Fruit fly (Drosophila melanogaster): ENCODE data around the gene RpL28.

The RpL28 gene

DNA sequence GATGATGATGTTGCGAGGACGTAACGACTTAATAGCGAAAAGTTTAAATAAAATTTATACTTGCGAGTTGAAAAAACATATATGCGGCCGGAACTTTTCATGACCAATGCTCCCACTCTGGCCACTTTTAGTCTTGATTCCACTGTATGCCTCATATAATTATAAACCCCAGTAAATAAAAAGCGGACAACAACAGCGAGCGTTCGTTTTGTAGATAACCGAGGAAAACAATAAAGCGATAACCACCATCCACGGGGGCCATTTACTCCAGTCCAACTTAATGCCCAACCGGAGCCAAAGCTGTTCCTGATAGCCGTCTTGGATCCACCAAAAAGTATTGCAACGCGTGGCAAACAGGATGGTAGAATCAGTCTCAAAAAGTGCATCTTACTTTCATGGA, 13.6 kb upstream of the RpL28 start:
- TF ChIP-seq CrebA (GFP tag; optimal IDR thresholded peaks at IDR 0.05; ENCODE audit: borderline replicate concordance) (no peak), woc (GFP tag; optimal IDR thresholded peaks at IDR 0.05) (no peak), Rel (GFP tag; optimal IDR thresholded peaks at IDR 0.05) (no peak), Rel (tag; optimal IDR thresholded peaks at IDR 0.05) (no peak), jim (GFP tag; optimal IDR thresholded peaks at IDR 0.05) (no peak), Dfd (GFP tag; optimal IDR thresholded peaks at IDR 0.05) (no peak), Vsx2 (GFP tag; optimal IDR thresholded peaks at IDR 0.05; ENCODE audit: partially characterized antibody) (no peak), Dif (GFP tag; optimal IDR thresholded peaks at IDR 0.05; ENCODE audit: partially characterized antibody) (no peak), OdsH (GFP tag; optimal IDR thresholded peaks at IDR 0.05) (no peak), sage (GFP tag; optimal IDR thresholded peaks at IDR 0.05) (no peak), lola (GFP tag; optimal IDR thresholded peaks at IDR 0.05) (no peak), Hr78 (GFP tag; optimal IDR thresholded peaks at IDR 0.05) (no peak), HLH106 (tag; optimal IDR thresholded peaks at IDR 0.05) (no peak)

DNA sequence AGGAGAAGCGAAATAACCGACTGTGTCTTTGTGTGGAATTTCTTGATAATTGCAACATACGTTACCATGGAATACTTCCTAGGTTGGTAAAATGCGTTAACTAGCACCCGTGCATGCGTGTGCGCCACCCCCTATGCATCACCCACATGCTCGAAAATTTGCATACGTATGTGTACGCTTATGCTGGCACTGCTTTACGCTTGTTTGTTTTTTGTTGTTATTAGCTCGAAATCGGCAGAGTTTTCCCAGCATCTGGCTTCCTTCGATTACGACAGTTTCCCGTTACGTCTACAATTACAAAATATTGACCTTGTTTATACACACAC, 3.7 kb upstream of the RpL28 start:
- TF ChIP-seq fru (GFP tag; optimal IDR thresholded peaks at IDR 0.05) (no peak), N (GFP tag; optimal IDR thresholded peaks at IDR 0.05) (peak; percentile 42)

DNA sequence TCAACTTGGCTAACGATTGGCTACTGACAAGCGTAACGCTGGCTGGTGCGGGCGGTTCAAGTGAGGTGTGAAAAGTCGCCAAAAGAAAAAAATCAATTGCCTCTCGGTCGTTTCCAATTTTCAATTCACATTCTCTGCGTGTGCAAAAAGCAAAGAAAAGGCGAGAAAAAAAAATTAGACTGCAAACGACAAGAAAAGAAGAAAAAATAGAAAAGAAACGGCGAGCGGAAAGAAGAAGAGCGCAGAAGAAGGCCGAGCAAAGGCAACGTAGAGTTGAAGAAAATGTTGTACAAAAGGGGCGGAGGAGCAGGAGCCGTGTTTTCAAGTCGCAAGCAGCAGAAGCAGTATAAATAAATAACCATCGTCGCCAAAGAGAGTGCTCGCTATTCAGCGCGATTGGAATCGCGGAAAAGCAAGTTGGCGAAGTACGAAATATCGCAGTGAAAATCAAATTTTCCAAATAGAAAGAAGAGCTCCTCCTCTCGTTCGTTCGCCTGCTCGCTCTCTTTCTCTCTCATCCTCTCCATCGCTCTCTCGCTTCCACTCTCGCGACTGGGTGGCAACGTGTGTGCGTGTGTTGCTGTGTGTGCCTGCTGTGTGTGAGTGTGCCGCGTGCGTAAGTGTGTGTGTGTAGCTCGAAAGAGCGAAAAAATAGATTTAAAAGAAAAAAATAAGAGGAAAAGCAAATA, 3.2 kb upstream of the RpL28 start:
- no peak for TF ChIP-seq fru (GFP tag; optimal IDR thresholded peaks at IDR 0.05)
- TF ChIP-seq Sp1 (GFP tag; optimal IDR thresholded peaks at IDR 0.05), result peak; percentile 20
- TF ChIP-seq jim (GFP tag; optimal IDR thresholded peaks at IDR 0.05), result no peak
- peak; percentile 35 for TF ChIP-seq br (GFP tag; optimal IDR thresholded peaks at IDR 0.05)
- TF ChIP-seq psq (GFP tag; optimal IDR thresholded peaks at IDR 0.05), result peak; percentile 66
- TF ChIP-seq tai (GFP tag; optimal IDR thresholded peaks at IDR 0.05), result no peak
- peak; percentile 83 for TF ChIP-seq lola (GFP tag; optimal IDR thresholded peaks at IDR 0.05)
- TF ChIP-seq Dif (GFP tag; optimal IDR thresholded peaks at IDR 0.05; ENCODE audit: partially characterized antibody), result peak; percentile 99
- no peak for TF ChIP-seq OdsH (GFP tag; optimal IDR thresholded peaks at IDR 0.05)
- no peak for TF ChIP-seq Rel (GFP tag; optimal IDR thresholded peaks at IDR 0.05)
- no peak for TF ChIP-seq Rel (tag; optimal IDR thresholded peaks at IDR 0.05)
- TF ChIP-seq Jra (GFP tag; optimal IDR thresholded peaks at IDR 0.05), result no peak
- TF ChIP-seq dl (GFP tag; optimal IDR thresholded peaks at IDR 0.05; ENCODE audit: insufficient read depth in 1 of 2, partially characterized antibody in 2 of 2), result peak in 1 of 2 experiments; percentile 92
- TF ChIP-seq CG32264 (GFP tag; optimal IDR thresholded peaks at IDR 0.05), result no peak
- TF ChIP-seq Dfd (GFP tag; optimal IDR thresholded peaks at IDR 0.05), result no peak

DNA sequence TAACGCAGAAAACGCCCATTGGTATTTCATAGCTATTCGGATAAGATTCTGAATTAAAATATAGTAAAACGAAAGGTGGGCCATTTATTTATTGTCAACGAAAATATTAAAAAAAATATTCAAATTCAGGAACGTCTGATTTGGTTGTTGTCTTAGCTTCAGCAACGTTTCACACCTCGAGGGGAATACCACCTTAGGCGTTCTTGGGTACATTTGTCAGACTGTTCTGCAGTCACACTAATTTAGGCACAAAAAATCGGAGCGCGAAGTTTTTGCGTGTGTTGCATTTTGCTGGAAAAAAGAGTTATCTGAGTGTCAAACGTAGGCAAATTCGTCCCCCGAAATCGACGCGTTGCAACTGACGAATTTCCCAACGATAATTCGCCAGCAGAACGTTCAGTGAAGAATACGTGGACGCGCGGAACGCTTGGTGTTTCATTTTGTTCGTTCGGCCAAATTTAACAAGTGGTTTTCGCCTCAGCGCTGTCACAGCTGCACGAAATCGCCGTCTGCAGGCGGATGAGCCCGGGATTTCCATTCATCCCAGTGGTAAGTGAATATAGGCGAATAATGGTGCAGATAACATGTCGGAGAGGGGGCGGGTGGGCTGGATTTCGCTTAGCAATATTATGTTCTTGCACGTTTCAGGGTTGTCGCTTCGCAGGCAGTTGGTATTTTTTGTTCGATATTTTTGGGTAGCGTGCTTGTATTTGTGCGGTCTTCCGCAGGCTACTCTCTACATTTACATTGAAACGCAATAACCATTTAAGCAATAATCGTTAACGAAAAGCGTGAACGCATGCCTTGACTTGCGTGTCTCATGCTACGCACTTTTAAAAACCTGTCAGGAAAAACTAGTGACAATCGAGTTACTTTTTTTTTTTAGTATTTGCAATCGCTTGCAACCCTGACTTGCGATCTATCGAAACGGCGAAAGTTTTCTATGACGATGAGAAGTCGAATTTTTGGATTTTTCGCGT, 2.3 kb upstream of the RpL28 start, which contains the start of gene Larp4B:
TSS of gene Larp4B (plus strand) at position 99 of the 980 bp plus-strand sequence.
- peak; percentile 6 for TF ChIP-seq Sp1 (GFP tag; optimal IDR thresholded peaks at IDR 0.05)
- TF ChIP-seq foxo (GFP tag; optimal IDR thresholded peaks at IDR 0.05), result peak in 1 of 2 experiments; percentile 17
- TF ChIP-seq rgr (GFP tag; optimal IDR thresholded peaks at IDR 0.05), result peak; percentile 36
- TF ChIP-seq h (GFP tag; optimal IDR thresholded peaks at IDR 0.05), result peak; percentile 13
- no peak for TF ChIP-seq Rel (GFP tag; optimal IDR thresholded peaks at IDR 0.05)
- peak; percentile 97 for TF ChIP-seq Rel (tag; optimal IDR thresholded peaks at IDR 0.05)
- TF ChIP-seq Jra (GFP tag; optimal IDR thresholded peaks at IDR 0.05), result peak; percentile 27
- no peak for TF ChIP-seq CG32264 (GFP tag; optimal IDR thresholded peaks at IDR 0.05)
- TF ChIP-seq Hr83 (GFP tag; optimal IDR thresholded peaks at IDR 0.05; ENCODE audit: poor library complexity, severe bottlenecking), result no peak

DNA sequence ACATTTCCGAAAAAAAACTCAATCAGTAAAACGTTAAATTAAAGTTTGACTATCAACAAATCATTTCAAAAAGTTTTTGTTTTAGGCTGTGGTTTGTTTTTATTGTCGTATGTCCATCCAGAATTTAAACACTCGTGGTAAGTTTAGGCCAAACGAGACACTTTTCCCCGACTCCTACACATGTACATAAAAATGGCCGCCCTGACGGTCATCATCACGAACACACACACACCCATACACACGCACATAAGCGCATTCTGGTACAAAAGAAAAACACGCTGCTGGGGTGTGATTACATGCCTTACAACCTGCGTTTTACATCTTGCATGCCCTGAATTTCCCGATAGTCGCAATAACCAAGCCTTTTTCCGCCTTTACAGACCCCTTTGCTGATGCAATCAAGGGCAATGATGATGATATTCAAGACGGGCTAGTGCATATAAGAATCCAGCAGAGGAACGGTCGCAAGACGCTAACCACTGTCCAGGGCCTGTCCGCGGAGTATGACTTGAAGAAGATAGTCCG, 692 bp upstream of the RpL28 start:
- TF ChIP-seq rgr (GFP tag; optimal IDR thresholded peaks at IDR 0.05) (no peak), dmrt93B (GFP tag; optimal IDR thresholded peaks at IDR 0.05) (no peak), Dfd (GFP tag; optimal IDR thresholded peaks at IDR 0.05) (no peak), tai (GFP tag; optimal IDR thresholded peaks at IDR 0.05) (no peak), h (GFP tag; optimal IDR thresholded peaks at IDR 0.05) (no peak), CG9705 (GFP tag; optimal IDR thresholded peaks at IDR 0.05) (no peak), Hnf4 (GFP tag; optimal IDR thresholded peaks at IDR 0.05) (no peak), Mio (GFP tag; optimal IDR thresholded peaks at IDR 0.05) (no peak), pan (optimal IDR thresholded peaks at IDR 0.05) (no peak), sv (GFP tag; optimal IDR thresholded peaks at IDR 0.05) (no peak), jim (GFP tag; optimal IDR thresholded peaks at IDR 0.05) (no peak), CrebA (GFP tag; optimal IDR thresholded peaks at IDR 0.05; ENCODE audit: borderline replicate concordance) (no peak), Rel (GFP tag; optimal IDR thresholded peaks at IDR 0.05) (no peak), Rel (tag; optimal IDR thresholded peaks at IDR 0.05) (no peak), Hr83 (GFP tag; optimal IDR thresholded peaks at IDR 0.05; ENCODE audit: poor library complexity, severe bottlenecking) (no peak), foxo (GFP tag; optimal IDR thresholded peaks at IDR 0.05) (no peak), Sp1 (GFP tag; optimal IDR thresholded peaks at IDR 0.05) (no peak), Jra (GFP tag; optimal IDR thresholded peaks at IDR 0.05) (no peak), dl (GFP tag; optimal IDR thresholded peaks at IDR 0.05; ENCODE audit: insufficient read depth in 1 of 2, partially characterized antibody in 2 of 2) (no peak)
